Worm (Caenorhabditis elegans): ENCODE data around the gene R13A5.11.
A peak's percentile ranks its signal among the peaks of the same experiment; 100 is the strongest.

R13A5.11 gene

ce11 chrIII:7550979-7551378 is 42.2 kb downstream of the R13A5.11 start:
- TF ChIP-seq ceh-43 (GFP tag; optimal IDR thresholded peaks at IDR 0.05) (no peak), unc-62 (GFP tag; optimal IDR thresholded peaks at IDR 0.05) (peak; percentile 28)

- no peak for TF ChIP-seq mab-5 (tag; optimal IDR thresholded peaks at IDR 0.05)
- TF ChIP-seq unc-120 (tag; optimal IDR thresholded peaks at IDR 0.05; ENCODE audit: poor library complexity, severe bottlenecking) = peak; percentile 50
- no peak for TF ChIP-seq elt-1 (tag; optimal IDR thresholded peaks at IDR 0.05; ENCODE audit: borderline replicate concordance, insufficient read depth)
- TF ChIP-seq hlh-1 (tag; optimal IDR thresholded peaks at IDR 0.05) = peak; percentile 78
- TF ChIP-seq cnd-1 (tag; optimal IDR thresholded peaks at IDR 0.05) = peak; percentile 14
- no peak for TF ChIP-seq tbx-8 (GFP tag; optimal IDR thresholded peaks at IDR 0.05)
- peak; percentile 96 for TF ChIP-seq unc-62 (GFP tag; optimal IDR thresholded peaks at IDR 0.05)
Measured at ce11 chrIII:7548963-7549362, 44.2 kb downstream of the R13A5.11 start.

- TF ChIP-seq ceh-83 (GFP tag; optimal IDR thresholded peaks at IDR 0.05) (no peak), bed-3 (GFP tag; optimal IDR thresholded peaks at IDR 0.05) (no peak), sem-2 (GFP tag; optimal IDR thresholded peaks at IDR 0.05) (no peak), ztf-11 (tag; optimal IDR thresholded peaks at IDR 0.05) (no peak), hlh-1 (tag; optimal IDR thresholded peaks at IDR 0.05) (peak; percentile 93), sptf-1 (tag; optimal IDR thresholded peaks at IDR 0.05) (no peak), unc-62 (GFP tag; optimal IDR thresholded peaks at IDR 0.05) (peak; percentile 74), lin-13 (tag; optimal IDR thresholded peaks at IDR 0.05) (no peak), ham-2 (GFP tag; optimal IDR thresholded peaks at IDR 0.05) (no peak), flh-1 (GFP tag; optimal IDR thresholded peaks at IDR 0.05) (no peak), lin-32 (GFP tag; optimal IDR thresholded peaks at IDR 0.05) (no peak), snpc-4 (tag; optimal IDR thresholded peaks at IDR 0.05) (no peak), nhr-12 (tag; optimal IDR thresholded peaks at IDR 0.05) (no peak), nhr-76 (tag; optimal IDR thresholded peaks at IDR 0.05) (no peak), drap-1 (GFP tag; optimal IDR thresholded peaks at IDR 0.05) (no peak), unc-120 (tag; optimal IDR thresholded peaks at IDR 0.05; ENCODE audit: poor library complexity, severe bottlenecking) (peak; percentile 83)
Measured at ce11 chrIII:7545189-7545588, 47.9 kb downstream of the R13A5.11 start.

- peak; percentile 71 for TF ChIP-seq hlh-1 (tag; optimal IDR thresholded peaks at IDR 0.05)
- TF ChIP-seq unc-120 (tag; optimal IDR thresholded peaks at IDR 0.05; ENCODE audit: poor library complexity, severe bottlenecking) = peak; percentile 1
- peak; percentile 61 for TF ChIP-seq mab-5 (tag; optimal IDR thresholded peaks at IDR 0.05)
- peak; percentile 82 for TF ChIP-seq unc-62 (GFP tag; optimal IDR thresholded peaks at IDR 0.05)
- TF ChIP-seq M03D4.4 (tag; optimal IDR thresholded peaks at IDR 0.05) = no peak
- TF ChIP-seq nhr-76 (tag; optimal IDR thresholded peaks at IDR 0.05) = no peak
Measured at ce11 chrIII:7544211-7544610, 48.9 kb downstream of the R13A5.11 start.

- TF ChIP-seq ceh-39 (tag; optimal IDR thresholded peaks at IDR 0.05) (no peak), mab-5 (tag; optimal IDR thresholded peaks at IDR 0.05) (no peak), unc-62 (GFP tag; optimal IDR thresholded peaks at IDR 0.05) (no peak), ceh-83 (GFP tag; optimal IDR thresholded peaks at IDR 0.05) (no peak), nhr-2 (tag; optimal IDR thresholded peaks at IDR 0.05) (no peak), hlh-1 (tag; optimal IDR thresholded peaks at IDR 0.05) (no peak), ham-2 (GFP tag; optimal IDR thresholded peaks at IDR 0.05) (no peak)
Measured at ce11 chrIII:7542037-7542436, 51.1 kb downstream of the R13A5.11 start.

Measured in whole organism, mixed stage, embryonic.